Fruit fly (Drosophila melanogaster) whole organism, embryonic: ENCODE measurements around the gene CG42764.

Experiments
- ATbp ChIP-seq: fragments of 200-800 bp; sonication (Bioruptor generic); optimal IDR thresholded peaks from 2 replicates; lab custom pipeline; 2017; ENCODE audit warnings: missing biosample characterization, mild to moderate bottlenecking, missing genetic modification characterization, missing genetic modification reagents
- Adf1 ChIP-seq: fragments of 200-800 bp; sonication (Bioruptor generic); IDR thresholded peaks from 2 replicates; pipeline ENCODE4 v1.3.6; 2022; ENCODE audit warnings: missing biosample characterization, missing genetic modification characterization
- BEAF-32 ChIP-seq: fragments of 200-800 bp; sonication (Bioruptor generic); optimal IDR thresholded peaks from 3 replicates; lab custom pipeline; 2017; ENCODE audit warnings: missing biosample characterization, missing genetic modification characterization, mild to moderate bottlenecking, moderate library complexity, missing genetic modification reagents
- Blimp-1 ChIP-seq: fragments of 200-800 bp; sonication (Bioruptor generic); optimal IDR thresholded peaks from 3 replicates; lab custom pipeline; 2018; ENCODE audit warnings: missing biosample characterization, missing genetic modification characterization, mild to moderate bottlenecking, moderate library complexity, missing genetic modification reagents
- CG12659 ChIP-seq: fragments of 200-800 bp; sonication (Bioruptor generic); optimal IDR thresholded peaks from 3 replicates; lab custom pipeline; 2017; ENCODE audit warnings: mild to moderate bottlenecking, missing biosample characterization, missing genetic modification reagents, missing genetic modification characterization
- CG13287 ChIP-seq: fragments of 200-800 bp; sonication (Bioruptor generic); IDR thresholded peaks from 2 replicates; pipeline ENCODE4 v1.3.6; 2022; ENCODE audit warnings: missing biosample characterization, missing genetic modification characterization; ENCODE audit not compliant: partially characterized antibody
- CG14441 ChIP-seq: fragments of 200-800 bp; sonication (Bioruptor generic); IDR thresholded peaks from 2 replicates; pipeline ENCODE4 v1.3.6; 2022; ENCODE audit warnings: missing biosample characterization, missing genetic modification characterization
- CG14860 ChIP-seq: fragments of 200-800 bp; sonication (Bioruptor generic); IDR thresholded peaks from 3 replicates; pipeline ENCODE4 v1.3.6; 2022; ENCODE audit warnings: missing biosample characterization, missing genetic modification characterization; ENCODE audit not compliant: partially characterized antibody
- CG16863 ChIP-seq: fragments of 200-800 bp; sonication (Bioruptor generic); optimal IDR thresholded peaks from 3 replicates; lab custom pipeline; 2016; ENCODE audit warnings: missing biosample characterization, missing genetic modification characterization
- CG17912 ChIP-seq: fragments of 200-800 bp; sonication (Bioruptor generic); optimal IDR thresholded peaks from 2 replicates; lab custom pipeline; 2018; ENCODE audit warnings: missing biosample characterization, mild to moderate bottlenecking, missing genetic modification characterization
- CG2202 ChIP-seq: fragments of 200-800 bp; sonication (Bioruptor generic); optimal IDR thresholded peaks from 2 replicates; lab custom pipeline; 2018; ENCODE audit warnings: missing biosample characterization, mild to moderate bottlenecking, missing genetic modification characterization
- CG2875 ChIP-seq: fragments of 200-800 bp; sonication (Bioruptor generic); optimal IDR thresholded peaks from 2 replicates; lab custom pipeline; 2017; ENCODE audit warnings: missing biosample characterization, mild to moderate bottlenecking, missing genetic modification characterization, missing genetic modification reagents
- CG30020 ChIP-seq: fragments of 200-800 bp; optimal IDR thresholded peaks from 2 replicates; lab custom pipeline; 2019; ENCODE audit warnings: missing biosample characterization, mild to moderate bottlenecking, missing genetic modification characterization, moderate library complexity
- CG30431 ChIP-seq: fragments of 200-800 bp; sonication (Bioruptor generic); optimal IDR thresholded peaks from 2 replicates; lab custom pipeline; 2017; ENCODE audit warnings: missing biosample characterization, missing genetic modification characterization
- CG3163 ChIP-seq: fragments of 200-800 bp; sonication (Bioruptor generic); optimal IDR thresholded peaks from 3 replicates; lab custom pipeline; 2016; ENCODE audit warnings: missing biosample characterization, missing genetic modification characterization
- CG34224 ChIP-seq: fragments of 200-800 bp; sonication (Bioruptor generic); IDR thresholded peaks from 3 replicates; pipeline ENCODE4 v1.3.6; 2022; ENCODE audit warnings: missing biosample characterization, missing genetic modification characterization; ENCODE audit not compliant: partially characterized antibody
- CG34422 ChIP-seq: fragments of 200-800 bp; sonication (Bioruptor generic); IDR thresholded peaks from 3 replicates; pipeline ENCODE4 v1.3.6; 2022; ENCODE audit warnings: missing biosample characterization, missing genetic modification characterization
- CG5953 ChIP-seq: fragments of 200-800 bp; sonication (Bioruptor generic); IDR thresholded peaks from 2 replicates; pipeline ENCODE4 v1.3.6; 2022; ENCODE audit warnings: missing biosample characterization, missing genetic modification characterization
- CG6765 ChIP-seq: fragments of 200-800 bp; sonication (Bioruptor generic); optimal IDR thresholded peaks from 3 replicates; lab custom pipeline; 2017; ENCODE audit warnings: missing biosample characterization, mild to moderate bottlenecking, missing genetic modification characterization
- CG7271 ChIP-seq: fragments of 200-800 bp; sonication (Bioruptor generic); optimal IDR thresholded peaks from 2 replicates; lab custom pipeline; 2018; ENCODE audit warnings: missing biosample characterization, mild to moderate bottlenecking, missing genetic modification characterization, moderate library complexity
- CG7745 ChIP-seq: fragments of 200-800 bp; sonication (Bioruptor generic); optimal IDR thresholded peaks from 2 replicates; lab custom pipeline; 2018; ENCODE audit warnings: missing biosample characterization, mild to moderate bottlenecking, missing genetic modification characterization, moderate library complexity
- CG7928 ChIP-seq: fragments of 200-800 bp; sonication (Bioruptor generic); optimal IDR thresholded peaks from 2 replicates; lab custom pipeline; 2017; ENCODE audit warnings: missing biosample characterization, mild to moderate bottlenecking, missing genetic modification characterization
- Dad ChIP-seq: fragments of 200-800 bp; sonication (Bioruptor generic); optimal IDR thresholded peaks from 3 replicates; lab custom pipeline; 2016; ENCODE audit warnings: missing biosample characterization, missing genetic modification characterization
- Dp ChIP-seq: fragments of 200-800 bp; sonication (Bioruptor generic); optimal IDR thresholded peaks from 2 replicates; lab custom pipeline; 2018; ENCODE audit warnings: missing biosample characterization, mild to moderate bottlenecking, missing genetic modification characterization, moderate library complexity
- Dref ChIP-seq: fragments of 200-800 bp; sonication (Bioruptor generic); IDR thresholded peaks from 2 replicates; pipeline ENCODE4 v1.3.6; 2022; ENCODE audit warnings: missing biosample characterization, missing genetic modification characterization
- E2f2 ChIP-seq: fragments of 200-800 bp; sonication (Bioruptor generic); IDR thresholded peaks from 2 replicates; pipeline ENCODE4 v1.3.6; 2022; ENCODE audit warnings: missing biosample characterization, missing genetic modification characterization
- Gsc ChIP-seq: fragments of 200-800 bp; sonication (Bioruptor generic); IDR thresholded peaks from 2 replicates; pipeline ENCODE4 v1.3.6; 2022; ENCODE audit warnings: missing biosample characterization, missing genetic modification characterization
- Hand ChIP-seq: fragments of 200-800 bp; sonication (Bioruptor generic); optimal IDR thresholded peaks from 2 replicates; lab custom pipeline; 2017; ENCODE audit warnings: mild to moderate bottlenecking, missing biosample characterization, missing genetic modification reagents, missing genetic modification characterization
- Meics ChIP-seq: fragments of 200-800 bp; sonication (Bioruptor generic); optimal IDR thresholded peaks from 2 replicates; lab custom pipeline; 2017; ENCODE audit warnings: missing biosample characterization, mild to moderate bottlenecking, missing genetic modification characterization
- Oli ChIP-seq: fragments of 200-800 bp; sonication (Bioruptor generic); optimal IDR thresholded peaks from 2 replicates; lab custom pipeline; 2018; ENCODE audit warnings: missing biosample characterization, mild to moderate bottlenecking, missing genetic modification characterization, moderate library complexity
- Pdp1 ChIP-seq, 2 experiments: fragments of 200-800 bp; sonication (Bioruptor generic); optimal IDR thresholded peaks; 3 replicates each; lab custom pipeline; 2016; ENCODE audit warnings: missing biosample characterization in 2 of 2, missing genetic modification characterization in 2 of 2, mild to moderate bottlenecking in 1 of 2, moderate library complexity in 1 of 2
- Sin3A ChIP-seq: fragments of >200 bp; optimal IDR thresholded peaks from 2 replicates; lab custom pipeline; 2018
- Six4 ChIP-seq: fragments of 200-800 bp; sonication (Bioruptor generic); optimal IDR thresholded peaks from 2 replicates; lab custom pipeline; 2016; ENCODE audit warnings: missing biosample characterization, missing genetic modification characterization
- YL-1 ChIP-seq: fragments of 200-800 bp; sonication (Bioruptor generic); optimal IDR thresholded peaks from 3 replicates; lab custom pipeline; 2017; ENCODE audit warnings: missing biosample characterization, mild to moderate bottlenecking, missing genetic modification characterization
- al ChIP-seq: fragments of 200-800 bp; sonication (Bioruptor generic); IDR thresholded peaks from 2 replicates; pipeline ENCODE4 v1.3.6; 2022; ENCODE audit warnings: missing biosample characterization, missing genetic modification characterization
- amos ChIP-seq: fragments of 200-800 bp; sonication (Bioruptor generic); IDR thresholded peaks from 2 replicates; pipeline ENCODE4 v1.3.6; 2022; ENCODE audit warnings: missing biosample characterization, missing genetic modification characterization; ENCODE audit not compliant: partially characterized antibody
- bbx ChIP-seq: fragments of 200-800 bp; sonication (Bioruptor generic); IDR thresholded peaks from 2 replicates; pipeline ENCODE4 v1.3.6; 2022; ENCODE audit warnings: missing biosample characterization, missing genetic modification characterization; ENCODE audit not compliant: partially characterized antibody
- btn ChIP-seq: fragments of 200-800 bp; sonication (Bioruptor generic); optimal IDR thresholded peaks from 2 replicates; lab custom pipeline; 2016; ENCODE audit warnings: missing biosample characterization, missing genetic modification characterization
- da ChIP-seq: fragments of 200-800 bp; sonication (Bioruptor generic); optimal IDR thresholded peaks from 2 replicates; lab custom pipeline; 2016; ENCODE audit warnings: missing biosample characterization, missing genetic modification characterization
- fu2 ChIP-seq: fragments of 200-800 bp; sonication (Bioruptor generic); optimal IDR thresholded peaks from 2 replicates; lab custom pipeline; 2016; ENCODE audit warnings: missing biosample characterization, missing genetic modification characterization
- ind ChIP-seq: fragments of 200-800 bp; sonication (Bioruptor generic); optimal IDR thresholded peaks from 3 replicates; lab custom pipeline; 2016; ENCODE audit warnings: missing biosample characterization, missing genetic modification characterization
- inv ChIP-seq: fragments of 200-800 bp; sonication (Bioruptor generic); IDR thresholded peaks from 2 replicates; pipeline ENCODE4 v1.3.6; 2022; ENCODE audit warnings: missing biosample characterization, missing genetic modification characterization; ENCODE audit not compliant: partially characterized antibody
- jing ChIP-seq: fragments of 200-800 bp; sonication (Bioruptor generic); optimal IDR thresholded peaks from 2 replicates; lab custom pipeline; 2018; ENCODE audit warnings: missing biosample characterization, mild to moderate bottlenecking, missing genetic modification characterization
- run ChIP-seq: fragments of 200-800 bp; sonication (Bioruptor generic); optimal IDR thresholded peaks from 3 replicates; lab custom pipeline; 2018; ENCODE audit warnings: missing biosample characterization, mild to moderate bottlenecking, missing genetic modification characterization
- stwl ChIP-seq: fragments of 200-800 bp; sonication (Bioruptor generic); optimal IDR thresholded peaks from 3 replicates; lab custom pipeline; 2018; ENCODE audit warnings: missing biosample characterization, mild to moderate bottlenecking, missing genetic modification characterization, moderate library complexity
- sug ChIP-seq: fragments of 200-800 bp; optimal IDR thresholded peaks from 2 replicates; lab custom pipeline; 2019; ENCODE audit warnings: missing biosample characterization, mild to moderate bottlenecking, missing genetic modification characterization, moderate library complexity
- tap ChIP-seq: fragments of 200-800 bp; optimal IDR thresholded peaks from 3 replicates; lab custom pipeline; 2019; ENCODE audit warnings: missing biosample characterization, mild to moderate bottlenecking, missing genetic modification characterization, moderate library complexity
- tio ChIP-seq: fragments of 200-800 bp; sonication (Bioruptor generic); optimal IDR thresholded peaks from 2 replicates; lab custom pipeline; 2017; ENCODE audit warnings: missing biosample characterization, missing genetic modification characterization, inconsistent platforms
- unpg ChIP-seq: fragments of 200-800 bp; sonication (Bioruptor generic); optimal IDR thresholded peaks from 3 replicates; lab custom pipeline; 2018; ENCODE audit warnings: missing biosample characterization, mild to moderate bottlenecking, missing genetic modification characterization, moderate library complexity
- yki ChIP-seq: fragments of >200 bp; optimal IDR thresholded peaks from 3 replicates; lab custom pipeline; 2018
- z ChIP-seq: fragments of 200-800 bp; sonication (Bioruptor generic); IDR thresholded peaks from 3 replicates; pipeline ENCODE4 v1.3.6; 2022; ENCODE audit warnings: missing biosample characterization, missing genetic modification characterization

Gene CG42764

dm6 chr3L:20436069-20436468 is 29.8 kb downstream of the CG42764 start, which contains the start of the genes mRpL15 and CtIP:
TSS of gene mRpL15 (minus strand) at chr3L:20436209.
TSS of gene CtIP (plus strand) at chr3L:20436250.
- TF ChIP-seq YL-1 (GFP tag; lab: Kevin White, UChicago) (peak; percentile 75), ATbp (GFP tag; lab: Kevin White, UChicago) (no peak), CG7271 (tag; lab: Kevin White, UChicago) (no peak), jing (no peak), Pdp1 (GFP tag; optimal IDR thresholded peaks at IDR 0.05; lab: Kevin White, UChicago) (peak in 1 of 2 experiments; percentile 29), CG14860 (GFP tag; lab: Robert Waterston, UW) (no peak), CG6765 (GFP tag; lab: Kevin White, UChicago) (no peak), Dp (peak; percentile 62), Six4 (GFP tag; lab: Kevin White, UChicago) (no peak), Oli (tag; lab: Kevin White, UChicago) (no peak), CG2202 (no peak), CG17912 (no peak), CG16863 (no peak), btn (GFP tag; lab: Kevin White, UChicago) (no peak), CG30020 (tag; lab: Kevin White, UChicago) (peak; percentile 13), Blimp-1 (GFP tag; lab: Kevin White, UChicago) (no peak), CG5953 (GFP tag; lab: Robert Waterston, UW) (no peak), inv (GFP tag; lab: Robert Waterston, UW) (no peak), Adf1 (GFP tag; lab: Robert Waterston, UW) (0 out of 2 replicates have a peak, but pooled peaks have one; percentile 31), CG34422 (GFP tag; lab: Robert Waterston, UW) (peak; percentile 68; the same call in 1 of the 3 replicates), run (tag; lab: Kevin White, UChicago) (no peak), CG12659 (GFP tag; lab: Kevin White, UChicago) (peak; percentile 47), Gsc (GFP tag; lab: Robert Waterston, UW) (no peak), Dref (GFP tag; lab: Robert Waterston, UW) (peak; percentile 35; the same call in 1 of the 2 replicates), al (GFP tag; lab: Robert Waterston, UW) (no peak), CG30431 (no peak), CG7745 (tag; lab: Kevin White, UChicago) (no peak), yki (lab: Kevin White, UChicago) (no peak), stwl (tag; lab: Kevin White, UChicago) (peak; percentile 68), CG7928 (GFP tag; lab: Kevin White, UChicago) (no peak), tio (GFP tag; lab: Kevin White, UChicago) (no peak), Sin3A (lab: Kevin White, UChicago) (peak; percentile 22), CG2875 (GFP tag; lab: Kevin White, UChicago) (no peak), tap (no peak), bbx (GFP tag; lab: Robert Waterston, UW) (peak; percentile 55), fu2 (GFP tag; lab: Kevin White, UChicago) (no peak), da (GFP tag; lab: Kevin White, UChicago) (no peak), z (GFP tag; lab: Robert Waterston, UW) (no peak), CG14441 (GFP tag; lab: Robert Waterston, UW) (no peak), CG3163 (GFP tag; lab: Kevin White, UChicago) (no peak), sug (tag; lab: Kevin White, UChicago) (peak; percentile 1), BEAF-32 (GFP tag; lab: Kevin White, UChicago) (peak; percentile 43), ind (GFP tag; lab: Kevin White, UChicago) (no peak), E2f2 (GFP tag; lab: Robert Waterston, UW) (peak; percentile 68), Meics (GFP tag; lab: Kevin White, UChicago) (no peak), unpg (GFP tag; lab: Kevin White, UChicago) (no peak), Dad (GFP tag; lab: Kevin White, UChicago) (no peak), CG34224 (GFP tag; lab: Robert Waterston, UW) (peak; percentile 26; the same call in 1 of the 3 replicates), CG13287 (GFP tag; lab: Robert Waterston, UW) (peak; percentile 51; the same call in 1 of the 2 replicates), amos (peak; percentile 36; the same call in 1 of the 2 replicates), Hand (GFP tag; lab: Kevin White, UChicago) (no peak)
